Worm (Caenorhabditis elegans) whole organism, L4 larva: ENCODE data around the gene hum-2.

ENCODE experiments used
- F49E8.2 ChIP-seq: sonication (generic microtip); optimal IDR thresholded peaks from 2 replicates; lab custom pipeline; 2016; ENCODE audit warnings: missing compliant biosample characterization, mild to moderate bottlenecking, missing genetic modification characterization, borderline replicate concordance
- ama-1 ChIP-seq: fragments of 150-350 bp; optimal IDR thresholded peaks from 2 replicates; lab custom pipeline; 2014; ENCODE audit warnings: inconsistent platforms, mixed read lengths
- ceh-44 ChIP-seq: fragments of 200-800 bp; sonication (Bioruptor generic); IDR thresholded peaks from 2 replicates; pipeline ENCODE4 v1.3.6; 2022; ENCODE audit warnings: missing genetic modification reagents, missing genetic modification characterization, missing compliant biosample characterization
- daf-16 ChIP-seq, 3 experiments: sonication (generic microtip); optimal IDR thresholded peaks; 2 replicates each; lab custom pipeline; 2016 to 2017; ENCODE audit warnings: missing genetic modification characterization in 3 of 3, missing genetic modification reagents in 3 of 3, mild to moderate bottlenecking in 2 of 3, missing compliant biosample characterization in 2 of 3, missing biosample characterization in 1 of 3, moderate library complexity in 1 of 3
- hlh-30 ChIP-seq: sonication (generic microtip); optimal IDR thresholded peaks from 2 replicates; lab custom pipeline; 2017; ENCODE audit warnings: antibody characterized with exemption, mild to moderate bottlenecking, missing genetic modification characterization, missing compliant biosample characterization; ENCODE audit not compliant: insufficient read depth
- lsy-2 ChIP-seq, 2 experiments: fragments of 150-350 bp in 1 of 2; sonication (generic microtip) in 1 of 2; optimal IDR thresholded peaks; 2 replicates each; lab custom pipeline; 2014 to 2017; ENCODE audit warnings: missing biosample characterization in 2 of 2, missing genetic modification characterization in 2 of 2
- mxl-2 ChIP-seq: fragments of 200-800 bp; sonication (Bioruptor generic); conservative IDR thresholded peaks from 2 replicates; pipeline ENCODE4 v1.3.6; 2022; ENCODE audit warnings: missing genetic modification reagents, missing genetic modification characterization, missing compliant biosample characterization
- nhr-77 ChIP-seq: fragments of 150-350 bp; optimal IDR thresholded peaks from 2 replicates; lab custom pipeline; 2014; ENCODE audit warnings: missing biosample characterization, missing genetic modification characterization
- pqm-1 ChIP-seq: sonication (generic microtip); optimal IDR thresholded peaks from 2 replicates; lab custom pipeline; 2017; ENCODE audit warnings: missing biosample characterization, missing genetic modification characterization

DNA sequence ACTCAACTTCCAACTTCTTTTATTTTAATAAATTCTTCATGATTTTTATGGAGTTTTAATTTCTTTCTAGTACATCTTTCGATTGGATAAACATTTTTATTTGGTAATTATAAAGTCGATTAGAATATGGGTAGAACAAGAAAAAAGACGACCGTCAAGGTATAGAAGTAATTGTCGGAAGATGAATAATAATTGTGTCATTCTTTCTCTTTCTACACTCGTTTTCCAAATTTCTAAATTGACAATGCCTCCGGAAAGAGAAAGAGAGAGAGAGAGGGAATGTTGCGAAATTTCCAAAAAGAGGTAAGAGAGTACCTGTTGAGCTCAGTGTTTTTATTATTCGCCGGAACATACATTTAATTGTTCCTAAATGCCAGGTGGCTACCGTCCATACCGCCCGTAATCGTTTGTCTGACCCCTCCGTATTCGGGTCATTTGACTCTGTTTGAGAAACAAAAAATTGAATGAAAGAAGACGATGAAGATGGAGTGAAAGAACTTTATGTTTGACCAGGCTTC, 4.1 kb upstream of the hum-2 start, which contains the start of gene E02C12.12:
- TF ChIP-seq mxl-2 (GFP tag; lab: Robert Waterston, UW) (no peak), pqm-1 (tag; lab: Kevin White, UChicago) (no peak), nhr-77 (tag; lab: Kevin White, UChicago) (no peak), ama-1 (no peak), lsy-2 (tag; optimal IDR thresholded peaks at IDR 0.05; lab: Kevin White, UChicago) (no peak), hlh-30 (no peak), F49E8.2 (tag; lab: Kevin White, UChicago) (no peak), ceh-44 (GFP tag; lab: Robert Waterston, UW) (no peak), daf-16 (GFP tag; optimal IDR thresholded peaks at IDR 0.05; lab: Kevin White, UChicago) (no peak), daf-16 (tag; optimal IDR thresholded peaks at IDR 0.05; lab: Kevin White, UChicago) (no peak)
